Fruit fly (Drosophila melanogaster) whole organism, embryonic: ENCODE results near the gene Vps29.
A peak's percentile ranks its signal among the peaks of the same experiment; 100 is the strongest.

Experiments
- CG10267 ChIP-seq: fragments of 200-800 bp; sonication (Bioruptor generic); optimal IDR thresholded peaks from 2 replicates; lab custom pipeline; 2018; ENCODE audit warnings: missing biosample characterization, mild to moderate bottlenecking, missing genetic modification characterization, moderate library complexity
- CG11085 ChIP-seq: fragments of 200-800 bp; sonication (Bioruptor generic); IDR thresholded peaks from 2 replicates; pipeline ENCODE4 v1.3.6; 2022; ENCODE audit warnings: missing biosample characterization, missing genetic modification characterization
- CG12071 ChIP-seq: fragments of 200-800 bp; sonication (Bioruptor generic); optimal IDR thresholded peaks from 3 replicates; lab custom pipeline; 2018; ENCODE audit warnings: missing biosample characterization, mild to moderate bottlenecking, missing genetic modification characterization
- CG12391 ChIP-seq: fragments of 200-800 bp; sonication (Bioruptor generic); optimal IDR thresholded peaks from 3 replicates; lab custom pipeline; 2018; ENCODE audit warnings: missing biosample characterization, mild to moderate bottlenecking, missing genetic modification characterization, moderate library complexity
- CG12744 ChIP-seq: fragments of 200-800 bp; sonication (Bioruptor generic); optimal IDR thresholded peaks from 2 replicates; lab custom pipeline; 2016; ENCODE audit warnings: missing biosample characterization, missing genetic modification characterization
- CG14050 ChIP-seq: fragments of 200-800 bp; sonication (Bioruptor generic); IDR thresholded peaks from 3 replicates; pipeline ENCODE4 v1.3.6; 2022; ENCODE audit warnings: missing biosample characterization, missing genetic modification characterization
- CG15601 ChIP-seq: fragments of 200-800 bp; sonication (Bioruptor generic); optimal IDR thresholded peaks from 3 replicates; lab custom pipeline; 2019; ENCODE audit warnings: missing biosample characterization, mild to moderate bottlenecking, missing genetic modification characterization, moderate library complexity
- CG17829 ChIP-seq: fragments of 200-800 bp; optimal IDR thresholded peaks from 2 replicates; lab custom pipeline; 2019; ENCODE audit warnings: missing biosample characterization, mild to moderate bottlenecking, missing genetic modification characterization, moderate library complexity
- CG1832 ChIP-seq: fragments of 200-800 bp; sonication (Bioruptor generic); optimal IDR thresholded peaks from 2 replicates; lab custom pipeline; 2017; ENCODE audit warnings: missing biosample characterization, mild to moderate bottlenecking, missing genetic modification characterization, inconsistent platforms
- CG32772 ChIP-seq: fragments of 200-800 bp; sonication (Bioruptor generic); IDR thresholded peaks from 2 replicates; pipeline ENCODE4 v1.3.6; 2022; ENCODE audit warnings: missing biosample characterization, missing genetic modification characterization
- CG3995 ChIP-seq: fragments of 200-800 bp; sonication (Bioruptor generic); optimal IDR thresholded peaks from 3 replicates; lab custom pipeline; 2016; ENCODE audit warnings: missing biosample characterization, missing genetic modification characterization
- CG7357 ChIP-seq: fragments of 200-800 bp; sonication (Bioruptor generic); IDR thresholded peaks from 3 replicates; pipeline ENCODE4 v1.3.6; 2022; ENCODE audit warnings: missing biosample characterization, missing genetic modification characterization
- CG8944 ChIP-seq: fragments of 200-800 bp; sonication (Bioruptor generic); optimal IDR thresholded peaks from 3 replicates; lab custom pipeline; 2016; ENCODE audit warnings: missing biosample characterization, missing genetic modification characterization
- CG9876 ChIP-seq: fragments of 200-800 bp; sonication (Bioruptor generic); optimal IDR thresholded peaks from 2 replicates; lab custom pipeline; 2016; ENCODE audit warnings: missing biosample characterization, missing genetic modification characterization
- Camta ChIP-seq: fragments of 200-800 bp; sonication (Bioruptor generic); optimal IDR thresholded peaks from 2 replicates; lab custom pipeline; 2016; ENCODE audit warnings: missing biosample characterization, missing genetic modification characterization
- Chrac-16 ChIP-seq: fragments of 200-800 bp; sonication (Bioruptor generic); optimal IDR thresholded peaks from 3 replicates; lab custom pipeline; 2016; ENCODE audit warnings: missing biosample characterization, missing genetic modification characterization
- Gug ChIP-seq: fragments of 200-800 bp; sonication (Bioruptor generic); IDR thresholded peaks from 4 replicates; pipeline ENCODE4 v1.3.6; 2022; ENCODE audit warnings: missing biosample characterization, missing genetic modification characterization
- H15 ChIP-seq: fragments of 200-800 bp; sonication (Bioruptor generic); IDR thresholded peaks from 3 replicates; pipeline ENCODE4 v1.3.6; 2022; ENCODE audit warnings: missing biosample characterization, missing genetic modification characterization
- Hand ChIP-seq: fragments of 200-800 bp; sonication (Bioruptor generic); optimal IDR thresholded peaks from 2 replicates; lab custom pipeline; 2017; ENCODE audit warnings: mild to moderate bottlenecking, missing biosample characterization, missing genetic modification reagents, missing genetic modification characterization
- Kr ChIP-seq: fragments of 200-800 bp; sonication (Bioruptor generic); optimal IDR thresholded peaks from 2 replicates; lab custom pipeline; 2017; ENCODE audit warnings: missing biosample characterization, mild to moderate bottlenecking, missing genetic modification characterization
- Mad ChIP-seq: fragments of 200-800 bp; sonication (Bioruptor generic); optimal IDR thresholded peaks from 2 replicates; lab custom pipeline; 2016; ENCODE audit warnings: missing biosample characterization, missing genetic modification characterization
- Max ChIP-seq: fragments of 200-800 bp; sonication (Bioruptor generic); optimal IDR thresholded peaks from 2 replicates; lab custom pipeline; 2016; ENCODE audit warnings: missing biosample characterization, mild to moderate bottlenecking, missing genetic modification characterization
- Myb ChIP-seq: fragments of 200-800 bp; sonication (Bioruptor generic); optimal IDR thresholded peaks from 2 replicates; lab custom pipeline; 2016; ENCODE audit warnings: missing biosample characterization, missing genetic modification characterization
- Nf-YA ChIP-seq: fragments of 200-800 bp; sonication (Bioruptor generic); IDR thresholded peaks from 2 replicates; pipeline ENCODE4 v1.3.6; 2022; ENCODE audit warnings: missing biosample characterization, missing genetic modification characterization
- Poxn ChIP-seq: fragments of 200-800 bp; sonication (Bioruptor generic); IDR thresholded peaks from 2 replicates; pipeline ENCODE4 v1.3.6; 2022; ENCODE audit warnings: missing biosample characterization, missing genetic modification characterization
- Sox100B ChIP-seq: fragments of 200-800 bp; sonication (Bioruptor generic); optimal IDR thresholded peaks from 3 replicates; lab custom pipeline; 2018; ENCODE audit warnings: missing biosample characterization, mild to moderate bottlenecking, missing genetic modification characterization
- abd-A ChIP-seq: fragments of 200-800 bp; sonication (Bioruptor generic); optimal IDR thresholded peaks from 3 replicates; lab custom pipeline; 2019; ENCODE audit warnings: missing biosample characterization, mild to moderate bottlenecking, missing genetic modification characterization, moderate library complexity
- btn ChIP-seq: fragments of 200-800 bp; sonication (Bioruptor generic); optimal IDR thresholded peaks from 2 replicates; lab custom pipeline; 2016; ENCODE audit warnings: missing biosample characterization, missing genetic modification characterization
- cas ChIP-seq: fragments of 200-800 bp; sonication (Bioruptor generic); IDR thresholded peaks from 2 replicates; pipeline ENCODE4 v1.3.6; 2022; ENCODE audit warnings: missing biosample characterization, missing genetic modification characterization
- cato ChIP-seq: fragments of 200-800 bp; sonication (Bioruptor generic); optimal IDR thresholded peaks from 2 replicates; lab custom pipeline; 2016; ENCODE audit warnings: missing biosample characterization, missing genetic modification characterization, borderline replicate concordance
- caup ChIP-seq: fragments of 200-800 bp; sonication (Bioruptor generic); optimal IDR thresholded peaks from 3 replicates; lab custom pipeline; 2017; ENCODE audit warnings: missing biosample characterization, mild to moderate bottlenecking, missing genetic modification characterization, moderate library complexity; ENCODE audit not compliant: severe bottlenecking
- croc ChIP-seq: fragments of 200-800 bp; sonication (Bioruptor generic); conservative IDR thresholded peaks from 3 replicates; pipeline ENCODE4 v1.3.6; 2022; ENCODE audit warnings: missing biosample characterization, missing genetic modification characterization
- danr ChIP-seq: fragments of 200-800 bp; sonication (Bioruptor generic); IDR thresholded peaks from 2 replicates; pipeline ENCODE4 v1.3.6; 2022; ENCODE audit warnings: missing biosample characterization, missing genetic modification characterization
- eve ChIP-seq, 2 experiments: fragments of >200 bp; optimal IDR thresholded peaks; 2 replicates each; lab custom pipeline; 2017; ENCODE audit warnings: missing biosample characterization in 2 of 2, missing genetic modification characterization in 2 of 2
- exex ChIP-seq: fragments of 200-800 bp; sonication (Bioruptor generic); optimal IDR thresholded peaks from 4 replicates; lab custom pipeline; 2018; ENCODE audit warnings: missing biosample characterization, mild to moderate bottlenecking, missing genetic modification characterization, moderate library complexity
- eyg ChIP-seq: fragments of 200-800 bp; sonication (Bioruptor generic); optimal IDR thresholded peaks from 3 replicates; lab custom pipeline; 2016; ENCODE audit warnings: missing biosample characterization, missing genetic modification characterization
- hb ChIP-seq: fragments of 200-800 bp; sonication (Bioruptor generic); IDR thresholded peaks from 3 replicates; pipeline ENCODE4 v1.3.6; 2022; ENCODE audit warnings: missing biosample characterization, missing genetic modification characterization; ENCODE audit not compliant: partially characterized antibody
- hbn ChIP-seq: fragments of 200-800 bp; sonication (Bioruptor generic); IDR thresholded peaks from 2 replicates; pipeline ENCODE4 v1.3.6; 2022; ENCODE audit warnings: missing biosample characterization, missing genetic modification characterization; ENCODE audit not compliant: partially characterized antibody
- inv ChIP-seq: fragments of 200-800 bp; sonication (Bioruptor generic); IDR thresholded peaks from 2 replicates; pipeline ENCODE4 v1.3.6; 2022; ENCODE audit warnings: missing biosample characterization, missing genetic modification characterization; ENCODE audit not compliant: partially characterized antibody
- klu ChIP-seq: fragments of 200-800 bp; sonication (Bioruptor generic); IDR thresholded peaks from 2 replicates; pipeline ENCODE4 v1.3.6; 2022; ENCODE audit warnings: missing biosample characterization, missing genetic modification characterization
- lab ChIP-seq: fragments of 200-800 bp; sonication (Bioruptor generic); optimal IDR thresholded peaks from 3 replicates; lab custom pipeline; 2017; ENCODE audit warnings: missing biosample characterization, missing genetic modification characterization, mild to moderate bottlenecking, moderate library complexity, missing genetic modification reagents
- luna ChIP-seq: fragments of 200-800 bp; sonication (Bioruptor generic); optimal IDR thresholded peaks from 2 replicates; lab custom pipeline; 2016; ENCODE audit warnings: missing biosample characterization, missing genetic modification characterization
- nerfin-1 ChIP-seq: fragments of 200-800 bp; sonication (Bioruptor generic); optimal IDR thresholded peaks from 3 replicates; lab custom pipeline; 2019; ENCODE audit warnings: missing biosample characterization, mild to moderate bottlenecking, missing genetic modification characterization, moderate library complexity
- nmo ChIP-seq: fragments of 200-800 bp; sonication (Bioruptor generic); optimal IDR thresholded peaks from 2 replicates; lab custom pipeline; 2018; ENCODE audit warnings: missing biosample characterization, mild to moderate bottlenecking, missing genetic modification characterization, moderate library complexity
- org-1 ChIP-seq: fragments of 200-800 bp; sonication (Bioruptor generic); optimal IDR thresholded peaks from 2 replicates; lab custom pipeline; 2017; ENCODE audit warnings: missing biosample characterization, missing genetic modification characterization
- phol ChIP-seq: fragments of 200-800 bp; sonication (Bioruptor generic); optimal IDR thresholded peaks from 3 replicates; lab custom pipeline; 2018; ENCODE audit warnings: missing biosample characterization, mild to moderate bottlenecking, missing genetic modification characterization, moderate library complexity
- pzg ChIP-seq: fragments of 200-800 bp; sonication (Bioruptor generic); optimal IDR thresholded peaks from 3 replicates; lab custom pipeline; 2018; ENCODE audit warnings: missing biosample characterization, mild to moderate bottlenecking, missing genetic modification characterization, moderate library complexity
- sd ChIP-seq: fragments of 200-800 bp; sonication (Bioruptor generic); optimal IDR thresholded peaks from 3 replicates; lab custom pipeline; 2018; ENCODE audit warnings: missing biosample characterization, mild to moderate bottlenecking, missing genetic modification characterization, moderate library complexity
- tgo ChIP-seq: fragments of 200-800 bp; sonication (Bioruptor generic); IDR thresholded peaks from 3 replicates; pipeline ENCODE4 v1.3.6; 2022; ENCODE audit warnings: missing biosample characterization, missing genetic modification characterization
- usp ChIP-seq: fragments of >200 bp; optimal IDR thresholded peaks from 2 replicates; lab custom pipeline; 2017; ENCODE audit warnings: missing biosample characterization, missing genetic modification characterization

The Vps29 gene

DNA sequence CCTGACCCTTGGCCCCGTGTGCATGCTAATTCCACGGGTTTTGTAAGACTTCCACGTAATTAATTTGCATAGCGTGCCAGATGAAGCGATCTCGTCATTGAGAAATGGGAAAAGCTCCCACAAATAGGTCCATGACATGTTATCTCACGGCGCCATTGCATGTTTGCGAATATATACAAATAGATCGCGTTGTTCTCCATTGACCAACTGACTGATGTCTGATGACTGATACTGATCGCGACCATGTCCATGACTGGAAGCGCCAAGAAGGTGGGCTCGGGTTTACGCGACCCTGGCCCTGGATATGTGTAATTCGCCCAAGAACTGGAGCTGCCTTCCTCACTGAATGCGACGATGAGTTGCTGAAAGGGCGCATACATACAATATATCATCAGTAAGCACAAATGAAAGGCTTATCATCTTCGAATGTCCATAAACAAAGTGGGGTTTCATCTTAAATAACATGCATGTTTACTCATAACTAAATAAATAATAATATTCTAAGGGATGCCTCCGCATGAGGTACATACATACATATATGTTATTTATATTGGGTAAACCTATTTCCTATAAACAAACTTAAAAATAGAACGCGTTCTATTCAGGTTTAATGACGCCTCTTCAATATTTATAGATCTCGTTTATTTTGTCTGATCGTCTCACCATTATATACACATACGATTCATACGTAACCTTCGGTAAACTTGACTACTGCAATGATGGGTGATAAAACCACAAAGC is 27.3 kb upstream of the Vps29 start (continued):
- TF ChIP-seq exex (tag; lab: Kevin White, UChicago): peak; percentile 14
- TF ChIP-seq CG12391 (tag; lab: Kevin White, UChicago): peak; percentile 20
- TF ChIP-seq H15 (GFP tag; lab: Robert Waterston, UW): no peak
- TF ChIP-seq phol (tag; lab: Kevin White, UChicago): peak; percentile 22
- no peak for TF ChIP-seq CG32772 (GFP tag; lab: Robert Waterston, UW)
- no peak for TF ChIP-seq Hand (GFP tag; lab: Kevin White, UChicago)
- no peak for TF ChIP-seq eve (GFP tag; optimal IDR thresholded peaks at IDR 0.05; lab: Kevin White, UChicago)
- peak; percentile 10 for TF ChIP-seq sd
- no peak for TF ChIP-seq tgo (GFP tag; lab: Robert Waterston, UW)
- TF ChIP-seq Poxn (GFP tag; lab: Robert Waterston, UW): no peak
- TF ChIP-seq lab: peak; percentile 63
- peak; percentile 30 for TF ChIP-seq CG10267 (tag; lab: Kevin White, UChicago)
- TF ChIP-seq klu (GFP tag; lab: Robert Waterston, UW): no peak
- TF ChIP-seq nmo: peak; percentile 32
- TF ChIP-seq btn (GFP tag; lab: Kevin White, UChicago): no peak
- peak; percentile 47 for TF ChIP-seq Max
- no peak for TF ChIP-seq luna (GFP tag; lab: Kevin White, UChicago)
- TF ChIP-seq hbn: no peak
- TF ChIP-seq inv (GFP tag; lab: Robert Waterston, UW): no peak
- no peak for TF ChIP-seq CG7357 (GFP tag; lab: Robert Waterston, UW)
- peak; percentile 68 for TF ChIP-seq nerfin-1 (tag; lab: Kevin White, UChicago)
- no peak for TF ChIP-seq cato (GFP tag; lab: Kevin White, UChicago)
- peak; percentile 57 for TF ChIP-seq Sox100B
- no peak for TF ChIP-seq Myb
- no peak for TF ChIP-seq CG1832
- TF ChIP-seq CG3995 (GFP tag; lab: Kevin White, UChicago): no peak
- TF ChIP-seq croc: no peak
- peak; percentile 19 for TF ChIP-seq caup (GFP tag; lab: Kevin White, UChicago)
- TF ChIP-seq hb (GFP tag; lab: Robert Waterston, UW): no peak
- TF ChIP-seq CG12071 (GFP tag; lab: Kevin White, UChicago): no peak
- no peak for TF ChIP-seq pzg (GFP tag; lab: Kevin White, UChicago)
- no peak for TF ChIP-seq Gug (GFP tag; lab: Robert Waterston, UW)
- no peak for TF ChIP-seq eyg (GFP tag; lab: Kevin White, UChicago)
- TF ChIP-seq org-1 (GFP tag; lab: Kevin White, UChicago): peak; percentile 55
- peak; percentile 22 for TF ChIP-seq abd-A (tag; lab: Kevin White, UChicago)
- no peak for TF ChIP-seq Kr (GFP tag; lab: Kevin White, UChicago)
- TF ChIP-seq CG8944 (GFP tag; lab: Kevin White, UChicago): no peak
- no peak for TF ChIP-seq Mad (GFP tag; lab: Kevin White, UChicago)
- TF ChIP-seq CG17829 (tag; lab: Kevin White, UChicago): peak; percentile 14
- no peak for TF ChIP-seq cas
- TF ChIP-seq CG11085 (GFP tag; lab: Robert Waterston, UW): no peak
- TF ChIP-seq usp (GFP tag; lab: Kevin White, UChicago): no peak
- no peak for TF ChIP-seq CG9876 (GFP tag; lab: Kevin White, UChicago)
- no peak for TF ChIP-seq danr
- no peak for TF ChIP-seq CG14050 (GFP tag; lab: Robert Waterston, UW)
- TF ChIP-seq Nf-YA (GFP tag; lab: Robert Waterston, UW): no peak
- no peak for TF ChIP-seq Chrac-16 (GFP tag; lab: Kevin White, UChicago)
- TF ChIP-seq Camta (GFP tag; lab: Kevin White, UChicago): no peak
- TF ChIP-seq CG15601 (tag; lab: Kevin White, UChicago): peak; percentile 69
- no peak for TF ChIP-seq CG12744 (GFP tag; lab: Kevin White, UChicago)
